Worm (Caenorhabditis elegans): ENCODE data around the gene K10B3.1.

The K10B3.1 gene

DNA sequence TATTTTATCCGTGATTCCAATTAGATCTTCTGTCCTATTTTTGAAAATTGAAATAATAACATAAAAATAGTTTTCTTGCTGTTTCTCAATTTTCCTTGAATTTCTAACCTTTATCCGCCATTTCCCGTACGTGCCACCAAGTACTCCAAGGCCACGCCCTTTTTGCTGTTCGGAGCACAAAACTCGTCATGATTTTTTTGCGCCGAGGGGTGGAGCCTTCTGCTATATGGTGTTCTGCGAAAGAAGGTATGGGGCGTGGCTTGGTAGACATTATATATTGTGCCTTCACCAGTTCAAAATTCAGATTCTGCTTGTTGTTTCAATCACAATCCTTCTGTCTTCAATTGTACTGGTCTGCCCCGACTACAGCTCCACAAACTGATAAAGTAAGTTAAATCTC, 10.0 kb downstream of the K10B3.1 start, which contains the start of gene C15C7.4:
Gene C15C7.4 (plus strand): TSS at position 301 of the 400 bp plus-strand sequence.
- no peak for TF ChIP-seq sptf-1 (tag; optimal IDR thresholded peaks at IDR 0.05)
- no peak for TF ChIP-seq unc-62 (GFP tag; optimal IDR thresholded peaks at IDR 0.05)
- no peak for TF ChIP-seq snpc-4 (tag; optimal IDR thresholded peaks at IDR 0.05)
- no peak for TF ChIP-seq ham-2 (GFP tag; optimal IDR thresholded peaks at IDR 0.05)

- TF ChIP-seq ceh-43 (GFP tag; optimal IDR thresholded peaks at IDR 0.05): no peak
- no peak for TF ChIP-seq ztf-11 (tag; optimal IDR thresholded peaks at IDR 0.05)
- no peak for TF ChIP-seq lin-32 (GFP tag; optimal IDR thresholded peaks at IDR 0.05)
- no peak for TF ChIP-seq tbx-8 (GFP tag; optimal IDR thresholded peaks at IDR 0.05)
- TF ChIP-seq hlh-1 (tag; optimal IDR thresholded peaks at IDR 0.05): no peak
- no peak for TF ChIP-seq nhr-28 (tag; optimal IDR thresholded peaks at IDR 0.05)
These were observed 17.1 kb downstream of the K10B3.1 start, which contains the start of gene bbln-1 for ce11 chrX:3152361-3152760. Gene bbln-1, minus strand, starts transcription at chrX:3152461.

DNA sequence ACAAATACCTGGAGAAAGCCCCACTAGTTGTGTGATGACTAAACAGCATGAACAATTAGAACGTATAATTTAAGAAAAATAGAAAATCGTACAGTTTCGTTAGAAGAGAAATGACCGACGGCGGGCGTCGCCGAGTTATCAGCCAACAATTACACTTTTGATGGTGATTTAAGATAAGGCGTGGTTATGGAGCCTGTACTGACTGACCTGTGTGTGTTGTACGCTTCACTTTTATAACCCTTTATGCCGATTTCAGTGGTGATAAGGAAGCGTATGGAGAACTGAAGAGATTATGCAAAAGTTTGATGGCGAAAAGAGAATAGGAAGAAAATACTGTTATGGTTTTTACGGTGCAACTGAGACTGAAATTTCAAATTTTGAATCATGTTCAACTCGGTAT, 17.8 kb downstream of the K10B3.1 start:
- TF ChIP-seq ceh-39 (tag; optimal IDR thresholded peaks at IDR 0.05) (no peak), mep-1 (tag; optimal IDR thresholded peaks at IDR 0.05) (no peak), unc-120 (tag; optimal IDR thresholded peaks at IDR 0.05; ENCODE audit: poor library complexity, severe bottlenecking) (no peak), zip-8 (tag; optimal IDR thresholded peaks at IDR 0.05) (no peak), nhr-2 (tag; optimal IDR thresholded peaks at IDR 0.05) (no peak), pha-4 (tag; optimal IDR thresholded peaks at IDR 0.05) (no peak), hlh-1 (tag; optimal IDR thresholded peaks at IDR 0.05) (no peak), ztf-11 (tag; optimal IDR thresholded peaks at IDR 0.05) (no peak), unc-62 (GFP tag; optimal IDR thresholded peaks at IDR 0.05) (no peak), flh-1 (GFP tag; optimal IDR thresholded peaks at IDR 0.05) (no peak), mab-5 (tag; optimal IDR thresholded peaks at IDR 0.05) (no peak), cnd-1 (tag; optimal IDR thresholded peaks at IDR 0.05) (no peak)

ce11 chrX:3154562-3154961, 19.3 kb downstream of the K10B3.1 start:
- TF ChIP-seq ceh-39 (tag; optimal IDR thresholded peaks at IDR 0.05) (no peak), sem-2 (GFP tag; optimal IDR thresholded peaks at IDR 0.05) (no peak), ztf-11 (tag; optimal IDR thresholded peaks at IDR 0.05) (no peak), sptf-1 (tag; optimal IDR thresholded peaks at IDR 0.05) (no peak), M03D4.4 (tag; optimal IDR thresholded peaks at IDR 0.05) (no peak), drap-1 (GFP tag; optimal IDR thresholded peaks at IDR 0.05) (no peak), ham-2 (GFP tag; optimal IDR thresholded peaks at IDR 0.05) (no peak), elt-3 (tag; optimal IDR thresholded peaks at IDR 0.05) (no peak), nhr-28 (tag; optimal IDR thresholded peaks at IDR 0.05) (no peak), blmp-1 (tag; optimal IDR thresholded peaks at IDR 0.05) (no peak)

- TF ChIP-seq zip-8 (tag; optimal IDR thresholded peaks at IDR 0.05) (peak; percentile 6), lsy-2 (tag; optimal IDR thresholded peaks at IDR 0.05) (no peak), nhr-28 (tag; optimal IDR thresholded peaks at IDR 0.05) (no peak), cnd-1 (tag; optimal IDR thresholded peaks at IDR 0.05) (no peak), unc-39 (tag; optimal IDR thresholded peaks at IDR 0.05) (no peak), mls-2 (tag; optimal IDR thresholded peaks at IDR 0.05) (no peak)
These were observed 20.0 kb downstream of the K10B3.1 start for ce11 chrX:3155111-3155843.

- no peak for TF ChIP-seq elt-3 (tag; optimal IDR thresholded peaks at IDR 0.05)
- no peak for TF ChIP-seq nhr-237 (tag; optimal IDR thresholded peaks at IDR 0.05)
- no peak for TF ChIP-seq tbx-8 (GFP tag; optimal IDR thresholded peaks at IDR 0.05)
- TF ChIP-seq unc-120 (tag; optimal IDR thresholded peaks at IDR 0.05; ENCODE audit: poor library complexity, severe bottlenecking): no peak
- no peak for TF ChIP-seq ham-2 (GFP tag; optimal IDR thresholded peaks at IDR 0.05)
- TF ChIP-seq unc-62 (GFP tag; optimal IDR thresholded peaks at IDR 0.05): no peak
- no peak for TF ChIP-seq mab-5 (tag; optimal IDR thresholded peaks at IDR 0.05)
These were observed 20.9 kb downstream of the K10B3.1 start for ce11 chrX:3156062-3156791.

All from whole organism, mixed stage, embryonic.